Worm (Caenorhabditis elegans) whole organism, L4/young adult: ENCODE results near the gene W02F12.2.

Experiments
- W03F9.2 ChIP-seq: fragments of 150-350 bp; optimal IDR thresholded peaks from 2 replicates; lab custom pipeline; 2014; ENCODE audit warnings: missing biosample characterization, missing genetic modification characterization
- dao-5 ChIP-seq: sonication (generic microtip); optimal IDR thresholded peaks from 2 replicates; lab custom pipeline; 2016; ENCODE audit warnings: missing genotype, missing genetic modification characterization, moderate library complexity, missing compliant biosample characterization
- him-1 ChIP-seq: sonication (generic microtip); optimal IDR thresholded peaks from 2 replicates; lab custom pipeline; 2016; ENCODE audit warnings: missing genotype, missing genetic modification reagents, missing genetic modification characterization, missing compliant biosample characterization

DNA sequence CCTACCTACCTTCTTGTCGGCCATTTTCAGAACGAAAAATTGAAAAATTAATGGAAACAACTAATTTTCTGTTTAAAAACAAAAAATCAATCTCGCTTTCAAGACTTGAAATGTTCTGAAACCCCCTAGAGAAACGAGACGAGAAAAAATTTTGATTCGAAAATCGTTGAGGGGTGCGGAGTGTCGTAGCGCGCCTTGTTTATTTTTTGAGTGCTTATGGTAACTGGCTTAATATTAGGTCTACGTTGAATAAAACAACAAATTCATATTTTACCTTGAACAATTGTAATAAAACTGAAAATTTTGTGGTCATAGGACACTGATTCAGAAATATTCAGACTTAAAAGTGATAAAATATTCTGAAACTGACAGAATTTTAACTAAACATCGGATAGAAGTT, 13.0 kb upstream of the W02F12.2 start, which contains the start of gene sna-1:
- no peak for TF ChIP-seq dao-5 (tag; lab: Kevin White, UChicago)
- TF ChIP-seq him-1 (tag; lab: Kevin White, UChicago) = no peak
- TF ChIP-seq W03F9.2 (tag; lab: Kevin White, UChicago) = no peak
